Worm (Caenorhabditis elegans): ENCODE measurements around the gene mca-3.

Gene mca-3

DNA sequence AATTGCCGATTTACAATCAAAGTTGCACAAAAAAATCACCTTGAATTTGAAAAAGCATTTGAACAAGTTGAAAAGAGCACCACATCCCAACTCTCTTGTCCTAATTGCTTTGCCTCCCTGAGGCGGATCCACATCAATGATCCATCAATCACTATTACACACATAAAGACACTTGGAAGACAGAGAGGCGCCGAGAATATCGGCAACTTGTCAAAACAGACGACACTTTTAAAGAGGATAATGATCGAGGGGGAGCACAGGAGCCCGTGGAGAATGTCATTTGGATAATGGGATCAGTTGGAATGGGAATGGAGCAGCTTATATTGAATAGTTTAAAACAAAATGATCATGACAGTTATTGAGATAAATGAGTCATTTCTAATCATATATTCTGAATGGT, 31.7 kb downstream of the mca-3 start:
- no peak for TF ChIP-seq unc-62 (GFP tag; optimal IDR thresholded peaks at IDR 0.05)

ce11 chrIV:3097019-3097418, 35.9 kb downstream of the mca-3 start:
- TF ChIP-seq unc-62 (GFP tag; optimal IDR thresholded peaks at IDR 0.05), result no peak

DNA sequence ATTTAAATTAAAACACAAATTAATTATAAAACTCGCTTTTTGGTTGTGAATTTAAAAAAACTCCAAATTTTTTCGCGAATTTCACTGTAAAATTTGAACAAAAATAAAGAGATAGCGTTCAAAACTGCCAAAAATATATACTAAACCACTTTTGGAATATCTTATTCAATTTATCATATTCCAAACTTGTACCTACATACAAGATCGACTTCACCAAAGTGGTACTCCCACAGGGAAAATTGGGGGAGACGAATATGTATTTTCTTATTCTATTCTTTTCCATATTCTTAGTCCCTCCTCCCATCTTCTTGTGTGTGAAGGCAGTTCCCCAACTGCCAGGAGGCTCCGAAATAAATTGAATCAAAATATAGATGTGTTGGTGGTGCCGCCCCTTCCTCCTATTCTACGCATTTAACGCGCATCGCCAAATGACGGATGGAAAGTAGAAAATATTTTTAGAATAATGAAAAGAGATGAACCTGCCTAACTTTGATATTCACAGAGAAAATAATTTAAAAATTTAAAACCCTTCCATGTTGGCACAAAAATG, 36.9 kb downstream of the mca-3 start:
- TF ChIP-seq unc-62 (GFP tag; optimal IDR thresholded peaks at IDR 0.05), result no peak

ce11 chrIV:3092978-3093377, 40.0 kb downstream of the mca-3 start:
- TF ChIP-seq unc-62 (GFP tag; optimal IDR thresholded peaks at IDR 0.05), result no peak

DNA sequence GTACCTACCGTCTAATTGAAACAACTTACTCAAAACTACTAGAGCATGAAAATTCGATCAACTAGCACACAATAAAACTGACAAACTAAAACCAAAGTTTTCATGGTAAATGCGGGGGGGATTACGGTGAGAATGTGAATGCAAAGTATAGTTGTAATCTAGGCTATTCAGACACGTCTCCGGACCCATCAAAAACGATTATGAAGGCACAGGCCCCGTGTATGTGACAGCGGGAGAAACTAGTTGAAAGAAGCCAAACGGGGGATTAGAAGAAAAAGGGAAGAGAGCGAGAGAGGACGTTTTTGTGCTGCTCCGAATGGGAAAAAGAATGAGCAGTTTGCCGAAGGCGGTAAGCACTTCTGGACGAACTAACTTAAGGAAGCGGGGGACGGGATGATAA, 41.8 kb downstream of the mca-3 start:
- no peak for TF ChIP-seq unc-62 (GFP tag; optimal IDR thresholded peaks at IDR 0.05)

DNA sequence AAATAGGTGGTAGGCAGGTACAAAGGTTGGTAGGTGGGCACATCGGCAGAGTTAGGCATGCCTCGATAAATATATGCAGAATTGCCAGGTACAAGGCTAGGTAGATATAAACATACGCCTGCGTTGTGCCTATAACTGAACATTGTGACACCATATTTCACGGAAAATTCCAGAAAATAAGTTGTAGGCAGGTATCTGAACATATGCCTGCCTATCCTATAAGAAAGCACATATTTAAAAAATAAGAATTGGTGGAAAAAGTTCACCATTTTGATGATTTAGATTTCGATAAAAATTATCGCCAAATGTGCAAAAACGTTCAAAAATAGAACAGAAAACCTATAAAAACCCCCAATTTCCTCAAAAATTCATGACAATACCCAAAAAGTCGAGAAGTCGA, 43.3 kb downstream of the mca-3 start:
- no peak for TF ChIP-seq unc-62 (GFP tag; optimal IDR thresholded peaks at IDR 0.05)

DNA sequence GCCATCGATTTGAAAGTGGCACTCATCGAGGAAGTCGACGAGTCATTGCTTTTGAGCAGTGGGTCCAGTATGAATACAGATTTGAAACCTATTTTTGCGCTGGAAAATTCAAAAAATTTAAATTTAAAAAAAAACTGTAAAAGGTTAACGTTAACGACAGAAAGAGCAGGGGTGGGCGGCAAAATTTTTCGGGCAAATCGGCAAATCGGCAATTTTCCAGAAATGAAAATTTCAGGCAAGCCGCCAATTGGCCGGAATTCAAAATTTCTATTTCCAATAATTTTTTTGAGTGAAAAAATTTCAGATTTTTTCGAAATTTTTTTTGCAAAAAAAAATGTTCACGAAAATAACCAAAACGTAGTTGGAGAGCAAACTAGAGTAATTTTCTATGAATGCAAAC, 46.1 kb downstream of the mca-3 start, which contains the start of gene Y67D8C.9:
Gene Y67D8C.9 (minus strand): TSS at position 101 of the 400 bp plus-strand sequence.
- no peak for TF ChIP-seq unc-62 (GFP tag; optimal IDR thresholded peaks at IDR 0.05)

ce11 chrIV:3076802-3077201, 56.1 kb downstream of the mca-3 start:
- TF ChIP-seq unc-62 (GFP tag; optimal IDR thresholded peaks at IDR 0.05), result no peak

- no peak for TF ChIP-seq unc-62 (GFP tag; optimal IDR thresholded peaks at IDR 0.05)
Measured at ce11 chrIV:3076207-3076606, 56.7 kb downstream of the mca-3 start, which contains the start of gene Y67D8C.22. Gene Y67D8C.22 (minus strand): TSS chrIV:3076307.

ce11 chrIV:3071997-3072396, 61.0 kb downstream of the mca-3 start, which contains the start of gene Y67D8C.2:
Gene Y67D8C.2 (plus strand): TSS chrIV:3072297.
- no peak for TF ChIP-seq unc-62 (GFP tag; optimal IDR thresholded peaks at IDR 0.05)

ce11 chrIV:3069619-3070260, 63.2 kb downstream of the mca-3 start, which contains the start of gene cpg-9:
Gene cpg-9 (minus strand): TSS chrIV:3070210.
- TF ChIP-seq unc-62 (GFP tag; optimal IDR thresholded peaks at IDR 0.05), result no peak

DNA sequence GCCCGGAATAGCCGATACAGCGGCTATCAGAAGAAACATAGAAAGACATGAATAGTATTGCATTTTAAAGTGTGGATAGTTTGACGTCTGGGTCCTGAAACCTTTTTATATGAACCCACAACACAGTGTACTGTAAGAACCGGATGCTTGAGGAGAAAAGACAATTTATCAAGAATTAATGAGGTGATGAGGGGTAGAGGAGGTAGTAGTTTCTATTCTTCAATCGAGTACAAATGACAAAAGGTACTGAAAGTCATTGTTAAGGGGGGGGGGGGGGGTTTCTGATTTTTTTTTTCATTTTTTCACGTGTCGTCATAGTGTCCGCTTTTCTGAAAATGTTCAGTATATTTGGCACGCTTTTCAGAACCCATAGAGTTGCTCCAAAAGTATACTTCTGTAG, 66.1 kb downstream of the mca-3 start, which contains the start of gene Y67D8C.7:
Gene Y67D8C.7 (minus strand): TSS at position 101 of the 400 bp plus-strand sequence.
- TF ChIP-seq unc-62 (GFP tag; optimal IDR thresholded peaks at IDR 0.05), result no peak

DNA sequence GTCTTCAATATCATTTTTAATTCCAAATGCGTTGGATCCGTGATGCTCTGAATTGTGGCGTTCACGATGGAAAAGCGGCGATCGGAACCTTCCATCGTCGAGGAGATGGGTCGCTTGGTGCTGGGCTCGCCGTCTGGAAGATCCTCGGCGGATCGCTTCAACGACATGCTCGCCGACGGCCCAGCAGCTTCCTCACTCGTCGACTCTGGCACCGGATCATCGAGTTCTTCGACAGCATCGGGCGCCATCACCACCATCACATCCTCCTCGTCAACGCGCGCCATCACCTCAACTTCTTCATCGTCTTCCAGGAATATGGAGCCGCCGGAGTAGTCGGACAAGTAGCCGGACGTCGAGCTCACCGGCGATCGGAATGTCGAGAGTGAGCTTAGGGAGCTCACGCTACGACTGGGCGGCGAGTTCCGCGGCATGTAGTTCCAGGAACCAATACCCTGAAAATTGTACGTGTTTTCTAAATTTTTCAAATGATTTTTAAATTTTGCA, 70.0 kb downstream of the mca-3 start, which contains the start of gene Y67D8C.6:
Gene Y67D8C.6 (minus strand): TSS at position 454 of the 504 bp plus-strand sequence.
- no peak for TF ChIP-seq unc-62 (GFP tag; optimal IDR thresholded peaks at IDR 0.05)

ce11 chrIV:3055848-3056247, 77.1 kb downstream of the mca-3 start:
- no peak for TF ChIP-seq unc-62 (GFP tag; optimal IDR thresholded peaks at IDR 0.05)

- no peak for TF ChIP-seq unc-62 (GFP tag; optimal IDR thresholded peaks at IDR 0.05)
Measured at ce11 chrIV:3055320-3055719, 77.6 kb downstream of the mca-3 start.

DNA sequence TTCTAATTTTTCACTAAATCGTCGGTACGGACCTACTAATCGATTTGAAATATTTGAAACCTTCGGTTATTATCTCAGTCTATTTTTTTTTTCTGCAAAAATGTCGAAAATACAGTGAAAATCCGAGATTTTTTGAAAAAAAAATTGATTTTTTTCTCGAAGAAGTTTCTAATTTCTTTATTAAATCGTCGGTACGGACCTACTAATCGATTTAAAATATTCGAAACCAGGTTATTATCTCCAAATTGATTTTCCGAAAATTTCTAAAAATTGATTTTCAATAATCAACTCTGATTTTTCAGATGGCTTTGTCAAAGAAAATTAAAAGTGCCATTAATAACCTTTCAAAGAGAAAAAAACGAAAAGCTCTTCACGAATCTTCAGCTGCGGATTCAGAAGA, 79.5 kb downstream of the mca-3 start, which contains the start of gene ivph-3:
Gene ivph-3 (plus strand): TSS at position 301 of the 400 bp plus-strand sequence.
- no peak for TF ChIP-seq unc-62 (GFP tag; optimal IDR thresholded peaks at IDR 0.05)

All from whole organism, dauer.